Fruit fly (Drosophila melanogaster): ENCODE results near the gene CG42467.

CG42467 gene

dm6 chr2L:3703260-3703659 lies 2.2 kb downstream of the CG42467 start, which contains the start of gene CG2816 (continued):
- TF ChIP-seq fd59A (GFP tag; optimal IDR thresholded peaks at IDR 0.05) = peak; percentile 40
- TF ChIP-seq salr (GFP tag; optimal IDR thresholded peaks at IDR 0.05) = peak; percentile 32 to 79
- no peak for TF ChIP-seq Eip93F (GFP tag; optimal IDR thresholded peaks at IDR 0.05)
- peak; percentile 88 for TF ChIP-seq esn (GFP tag; optimal IDR thresholded peaks at IDR 0.05)
- peak; percentile 86 for TF ChIP-seq OdsH (GFP tag; optimal IDR thresholded peaks at IDR 0.05)
- TF ChIP-seq net (GFP tag; optimal IDR thresholded peaks at IDR 0.05) = peak; percentile 85
- peak; percentile 84 for TF ChIP-seq Ets21C (GFP tag; optimal IDR thresholded peaks at IDR 0.05)

- TF ChIP-seq Sox15 (GFP tag; optimal IDR thresholded peaks at IDR 0.05) (peak; percentile 58), CG32006 (GFP tag; optimal IDR thresholded peaks at IDR 0.05) (peak; percentile 69), Hr39 (GFP tag; optimal IDR thresholded peaks at IDR 0.05) (peak; percentile 89), fkh (GFP tag; optimal IDR thresholded peaks at IDR 0.05) (no peak), net (GFP tag; optimal IDR thresholded peaks at IDR 0.05) (peak; percentile 67), CG8319 (GFP tag; optimal IDR thresholded peaks at IDR 0.05) (peak; percentile 46), CG11902 (GFP tag; optimal IDR thresholded peaks at IDR 0.05) (peak; percentile 60), Ets21C (GFP tag; optimal IDR thresholded peaks at IDR 0.05) (peak; percentile 76), CG9139 (GFP tag; optimal IDR thresholded peaks at IDR 0.05) (no peak), fd85E (GFP tag; optimal IDR thresholded peaks at IDR 0.05) (peak; percentile 6), OdsH (GFP tag; optimal IDR thresholded peaks at IDR 0.05) (peak; percentile 70), lz (GFP tag; optimal IDR thresholded peaks at IDR 0.05) (peak; percentile 88), eg (GFP tag; IDR thresholded peaks at IDR 0.05) (peak; percentile 84), Hr38 (GFP tag; optimal IDR thresholded peaks at IDR 0.05) (no peak), CG8119 (GFP tag; IDR thresholded peaks at IDR 0.05) (peak; percentile 67), fd59A (GFP tag; optimal IDR thresholded peaks at IDR 0.05) (peak; percentile 46), CG7368 (GFP tag; optimal IDR thresholded peaks at IDR 0.05) (peak; percentile 68), Met (GFP tag; optimal IDR thresholded peaks at IDR 0.05) (peak; percentile 86), Ets96B (tag; optimal IDR thresholded peaks at IDR 0.05) (peak; percentile 79), dsx (GFP tag; optimal IDR thresholded peaks at IDR 0.05; ENCODE audit: poor library complexity, severe bottlenecking) (peak; percentile 60), CG3919 (GFP tag; optimal IDR thresholded peaks at IDR 0.05) (peak; percentile 73), Eip78C (GFP tag) (peak; percentile 94), CG11294 (GFP tag; IDR thresholded peaks at IDR 0.05) (peak; percentile 65), CG1621 (tag; optimal IDR thresholded peaks at IDR 0.05) (peak; percentile 75), CG16779 (tag; optimal IDR thresholded peaks at IDR 0.05) (peak; percentile 62), CG6792 (GFP tag; optimal IDR thresholded peaks at IDR 0.05) (peak; percentile 79), Hr4 (GFP tag; optimal IDR thresholded peaks at IDR 0.05) (peak; percentile 62), CG3032 (tag; optimal IDR thresholded peaks at IDR 0.05) (peak; percentile 73), CG11762 (GFP tag; optimal IDR thresholded peaks at IDR 0.05; ENCODE audit: insufficient read depth) (peak; percentile 48), CG10631 (GFP tag; optimal IDR thresholded peaks at IDR 0.05) (peak; percentile 57), esn (GFP tag; optimal IDR thresholded peaks at IDR 0.05) (peak; percentile 93), salr (GFP tag; optimal IDR thresholded peaks at IDR 0.05) (peak; percentile 32 to 49), spab (GFP tag; optimal IDR thresholded peaks at IDR 0.05) (peak; percentile 66), CG4318 (GFP tag; optimal IDR thresholded peaks at IDR 0.05) (peak; percentile 24), Lpt (GFP tag; optimal IDR thresholded peaks at IDR 0.05) (peak; percentile 20), CG8632 (GFP tag; optimal IDR thresholded peaks at IDR 0.05) (peak; percentile 75), CG6276 (GFP tag; optimal IDR thresholded peaks at IDR 0.05) (peak; percentile 61), CG6163 (GFP tag; IDR thresholded peaks at IDR 0.05) (peak; percentile 86), CG15336 (GFP tag; IDR thresholded peaks at IDR 0.05) (peak; percentile 77), vri (GFP tag; optimal IDR thresholded peaks at IDR 0.05) (peak; percentile 78), ss (GFP tag; optimal IDR thresholded peaks at IDR 0.05) (peak; percentile 31 to 53), CG6808 (GFP tag; optimal IDR thresholded peaks at IDR 0.05) (peak; percentile 67), CG31627 (GFP tag; optimal IDR thresholded peaks at IDR 0.05) (peak; percentile 89), Gug (GFP tag; IDR thresholded peaks at IDR 0.05) (0 out of 2 replicates have a peak, but pooled peaks have one; percentile 37), dac (GFP tag; optimal IDR thresholded peaks at IDR 0.05) (no peak), cyc (GFP tag; optimal IDR thresholded peaks at IDR 0.05) (peak; percentile 82), Sox102F (GFP tag; optimal IDR thresholded peaks at IDR 0.05) (peak; percentile 92)
These were observed 4.4 kb downstream of the CG42467 start, which contains the start of gene CG31778 for dm6 chr2L:3705438-3705921. Gene CG31778, minus strand, starts transcription at chr2L:3705488.
